Worm (Caenorhabditis elegans) whole organism, L4 larva: ENCODE measurements around the gene ZK370.6.

Experiments used
- D1046.2 ChIP-seq: fragments of 200-800 bp; sonication (Bioruptor generic); IDR thresholded peaks from 2 replicates; pipeline ENCODE4 v1.3.6; 2022; ENCODE audit warnings: missing genetic modification characterization, missing compliant biosample characterization
- F49E8.2 ChIP-seq: sonication (generic microtip); optimal IDR thresholded peaks from 2 replicates; lab custom pipeline; 2016; ENCODE audit warnings: missing compliant biosample characterization, mild to moderate bottlenecking, missing genetic modification characterization, borderline replicate concordance
- T26A8.4 ChIP-seq: fragments of 200-800 bp; sonication (Bioruptor generic); IDR thresholded peaks from 2 replicates; pipeline ENCODE4 v1.3.6; 2022; ENCODE audit warnings: missing genetic modification characterization, missing compliant biosample characterization
- Y48G9A.11 ChIP-seq: fragments of 200-800 bp; sonication (Bioruptor generic); IDR thresholded peaks from 2 replicates; pipeline ENCODE4 v1.3.6; 2022; ENCODE audit warnings: missing genetic modification reagents, missing genetic modification characterization, missing compliant biosample characterization
- Y75B8A.6 ChIP-seq: fragments of 200-800 bp; sonication (Bioruptor generic); IDR thresholded peaks from 2 replicates; pipeline ENCODE4 v1.3.6; 2022; ENCODE audit warnings: missing genetic modification reagents, missing genetic modification characterization, missing compliant biosample characterization
- aly-2 ChIP-seq: sonication (generic microtip); optimal IDR thresholded peaks from 2 replicates; lab custom pipeline; 2018; ENCODE audit warnings: missing biosample characterization, missing genetic modification characterization
- arid-1 ChIP-seq: fragments of 200-800 bp; sonication (Bioruptor generic); conservative IDR thresholded peaks from 2 replicates; pipeline ENCODE4 v1.3.6; 2022; ENCODE audit warnings: missing genetic modification reagents, missing genetic modification characterization, missing compliant biosample characterization
- ceh-44 ChIP-seq: fragments of 200-800 bp; sonication (Bioruptor generic); IDR thresholded peaks from 2 replicates; pipeline ENCODE4 v1.3.6; 2022; ENCODE audit warnings: missing genetic modification reagents, missing genetic modification characterization, missing compliant biosample characterization
- ceh-62 ChIP-seq: sonication (generic microtip); optimal IDR thresholded peaks from 2 replicates; lab custom pipeline; 2017; ENCODE audit warnings: missing biosample characterization, missing genetic modification characterization
- cey-2 ChIP-seq: sonication (generic microtip); optimal IDR thresholded peaks from 3 replicates; lab custom pipeline; 2017; ENCODE audit warnings: missing genetic modification characterization, mild to moderate bottlenecking, missing compliant biosample characterization, antibody characterized with exemption, borderline replicate concordance; ENCODE audit not compliant: insufficient read depth
- ctbp-1 ChIP-seq: fragments of 200-800 bp; sonication (Bioruptor generic); IDR thresholded peaks from 2 replicates; pipeline ENCODE4 v1.3.6; 2022; ENCODE audit warnings: missing genetic modification reagents, missing genetic modification characterization, missing compliant biosample characterization
- daf-12 ChIP-seq: fragments of 150-350 bp; optimal IDR thresholded peaks from 2 replicates; lab custom pipeline; 2014; ENCODE audit warnings: missing biosample characterization, missing genetic modification reagents, missing genetic modification characterization
- daf-16 ChIP-seq, 3 experiments: sonication (generic microtip); optimal IDR thresholded peaks; 2 replicates each; lab custom pipeline; 2016 to 2017; ENCODE audit warnings: missing genetic modification characterization in 3 of 3, missing genetic modification reagents in 3 of 3, mild to moderate bottlenecking in 2 of 3, missing compliant biosample characterization in 2 of 3, missing biosample characterization in 1 of 3, moderate library complexity in 1 of 3
- daf-19 ChIP-seq: fragments of 200-800 bp; sonication (Bioruptor generic); conservative IDR thresholded peaks from 2 replicates; pipeline ENCODE4 v1.3.6; 2022; ENCODE audit warnings: missing genetic modification characterization, missing compliant biosample characterization
- dmd-8 ChIP-seq: fragments of 200-800 bp; sonication (Bioruptor generic); IDR thresholded peaks from 2 replicates; pipeline ENCODE4 v1.3.6; 2022; ENCODE audit warnings: missing genetic modification characterization, missing compliant biosample characterization
- dmd-9 ChIP-seq: fragments of 200-800 bp; sonication (Bioruptor generic); IDR thresholded peaks from 2 replicates; pipeline ENCODE4 v1.3.6; 2022; ENCODE audit warnings: missing genetic modification reagents, missing genetic modification characterization, missing compliant biosample characterization
- dpl-1 ChIP-seq: fragments of 150-350 bp; optimal IDR thresholded peaks from 2 replicates; lab custom pipeline; 2014; ENCODE audit warnings: missing biosample characterization, missing genetic modification reagents, missing genetic modification characterization
- dve-1 ChIP-seq: sonication (generic microtip); optimal IDR thresholded peaks from 2 replicates; lab custom pipeline; 2017; ENCODE audit warnings: antibody characterized with exemption, mild to moderate bottlenecking, missing genetic modification characterization, missing compliant biosample characterization; ENCODE audit not compliant: insufficient read depth
- egl-27 ChIP-seq: sonication (generic microtip); optimal IDR thresholded peaks from 3 replicates; lab custom pipeline; 2017; ENCODE audit warnings: missing biosample characterization, missing genetic modification reagents, missing genetic modification characterization
- gei-8 ChIP-seq: fragments of 200-800 bp; sonication (Bioruptor generic); optimal IDR thresholded peaks from 2 replicates; lab custom pipeline; 2018; ENCODE audit warnings: mild to moderate bottlenecking, missing genetic modification characterization, missing compliant biosample characterization
- hlh-11 ChIP-seq: fragments of 200-800 bp; sonication (Bioruptor generic); optimal IDR thresholded peaks from 2 replicates; lab custom pipeline; 2018; ENCODE audit warnings: mild to moderate bottlenecking, missing genetic modification characterization, missing compliant biosample characterization
- hlh-30 ChIP-seq: sonication (generic microtip); optimal IDR thresholded peaks from 2 replicates; lab custom pipeline; 2017; ENCODE audit warnings: antibody characterized with exemption, mild to moderate bottlenecking, missing genetic modification characterization, missing compliant biosample characterization; ENCODE audit not compliant: insufficient read depth
- hmg-1.1 ChIP-seq: fragments of 200-800 bp; sonication (Bioruptor generic); IDR thresholded peaks from 2 replicates; pipeline ENCODE4 v1.3.6; 2022; ENCODE audit warnings: missing genetic modification reagents, missing genetic modification characterization, missing compliant biosample characterization
- lin-1 ChIP-seq: fragments of 200-800 bp; sonication (Bioruptor generic); IDR thresholded peaks from 2 replicates; pipeline ENCODE4 v1.3.6; 2022; ENCODE audit warnings: missing genetic modification reagents, missing genetic modification characterization, missing compliant biosample characterization
- lin-13 ChIP-seq: fragments of 150-350 bp; optimal IDR thresholded peaks from 2 replicates; lab custom pipeline; 2014; ENCODE audit warnings: missing biosample characterization, missing genetic modification reagents, missing genetic modification characterization
- lin-29 ChIP-seq: fragments of 200-800 bp; sonication (Bioruptor generic); IDR thresholded peaks from 2 replicates; pipeline ENCODE4 v1.3.6; 2022; ENCODE audit warnings: missing genetic modification reagents, missing genetic modification characterization, missing compliant biosample characterization
- lsy-2 ChIP-seq, 2 experiments: fragments of 150-350 bp in 1 of 2; sonication (generic microtip) in 1 of 2; optimal IDR thresholded peaks; 2 replicates each; lab custom pipeline; 2014 to 2017; ENCODE audit warnings: missing biosample characterization in 2 of 2, missing genetic modification characterization in 2 of 2
- madf-5 ChIP-seq, 2 experiments: fragments of 200-800 bp; sonication (Bioruptor generic); IDR thresholded peaks; 2 replicates each; pipeline ENCODE4 v1.3.6; 2022; ENCODE audit warnings: missing compliant biosample characterization in 2 of 2, missing genetic modification characterization in 2 of 2
- madf-9 ChIP-seq: fragments of 200-800 bp; sonication (Bioruptor generic); conservative IDR thresholded peaks from 2 replicates; pipeline ENCODE4 v1.3.6; 2022; ENCODE audit warnings: missing genetic modification reagents, missing genetic modification characterization, missing compliant biosample characterization
- mdl-1 ChIP-seq, 2 experiments: fragments of 150-350 bp in 1 of 2; sonication (generic microtip) in 1 of 2; optimal IDR thresholded peaks; 2 replicates each; lab custom pipeline; 2014 to 2017; ENCODE audit warnings: missing biosample characterization in 2 of 2, missing genetic modification characterization in 2 of 2
- mep-1 ChIP-seq: fragments of 150-350 bp; sonication (generic microtip); optimal IDR thresholded peaks from 3 replicates; lab custom pipeline; 2014; ENCODE audit warnings: missing biosample characterization, missing genetic modification characterization
- mes-2 ChIP-seq: sonication (generic microtip); optimal IDR thresholded peaks from 2 replicates; lab custom pipeline; 2016; ENCODE audit warnings: missing genotype, mild to moderate bottlenecking, missing genetic modification characterization, missing compliant biosample characterization; ENCODE audit not compliant: poor library complexity, severe bottlenecking
- nhr-25 ChIP-seq: sonication (generic microtip); optimal IDR thresholded peaks from 2 replicates; lab custom pipeline; 2017; ENCODE audit warnings: missing genetic modification characterization, mild to moderate bottlenecking, missing compliant biosample characterization, antibody characterized with exemption, moderate library complexity, borderline replicate concordance; ENCODE audit not compliant: insufficient read depth
- nhr-28 ChIP-seq: fragments of 150-350 bp; optimal IDR thresholded peaks from 2 replicates; lab custom pipeline; 2014; ENCODE audit warnings: missing biosample characterization, missing genetic modification characterization
- nhr-41 ChIP-seq: fragments of 200-800 bp; sonication (Bioruptor generic); IDR thresholded peaks from 2 replicates; pipeline ENCODE4 v1.3.6; 2022; ENCODE audit warnings: missing genetic modification reagents, missing genetic modification characterization, missing compliant biosample characterization
- nhr-48 ChIP-seq: sonication (generic microtip); optimal IDR thresholded peaks from 2 replicates; lab custom pipeline; 2016; ENCODE audit warnings: mild to moderate bottlenecking, missing genetic modification characterization, missing compliant biosample characterization
- nhr-6 ChIP-seq: fragments of 150-350 bp; optimal IDR thresholded peaks from 2 replicates; lab custom pipeline; 2014; ENCODE audit warnings: missing biosample characterization, missing genetic modification characterization
- php-3 ChIP-seq: fragments of 200-800 bp; sonication (Bioruptor generic); IDR thresholded peaks from 2 replicates; pipeline ENCODE4 v1.3.6; 2022; ENCODE audit warnings: missing genetic modification reagents, missing genetic modification characterization, missing compliant biosample characterization
- pqm-1 ChIP-seq: sonication (generic microtip); optimal IDR thresholded peaks from 2 replicates; lab custom pipeline; 2017; ENCODE audit warnings: missing biosample characterization, missing genetic modification characterization
- rbr-2 ChIP-seq: sonication (generic microtip); optimal IDR thresholded peaks from 2 replicates; lab custom pipeline; 2016; ENCODE audit warnings: missing genotype, missing genetic modification characterization, missing compliant biosample characterization
- saeg-2 ChIP-seq: fragments of 200-800 bp; sonication (Bioruptor generic); IDR thresholded peaks from 2 replicates; pipeline ENCODE4 v1.3.6; 2022; ENCODE audit warnings: missing genetic modification reagents, missing genetic modification characterization, missing compliant biosample characterization
- sdz-12 ChIP-seq: fragments of 200-800 bp; sonication (Bioruptor generic); optimal IDR thresholded peaks from 2 replicates; lab custom pipeline; 2018; ENCODE audit warnings: mild to moderate bottlenecking, missing genetic modification characterization, missing compliant biosample characterization
- snpc-4 ChIP-seq: fragments of 150-350 bp; optimal IDR thresholded peaks from 2 replicates; lab custom pipeline; 2014; ENCODE audit warnings: missing biosample characterization, missing genetic modification characterization
- spr-1 ChIP-seq: sonication (generic microtip); optimal IDR thresholded peaks from 2 replicates; lab custom pipeline; 2016; ENCODE audit warnings: mild to moderate bottlenecking, missing genetic modification characterization, missing compliant biosample characterization
- tra-1 ChIP-seq: fragments of 200-800 bp; sonication (Bioruptor generic); IDR thresholded peaks from 2 replicates; pipeline ENCODE4 v1.3.6; 2022; ENCODE audit warnings: missing genetic modification reagents, missing genetic modification characterization, missing compliant biosample characterization
- unc-62 ChIP-seq, 3 experiments: fragments of 150-350 bp in 1 of 3; sonication (generic microtip); optimal IDR thresholded peaks in 2 of 3; peaks in 1 of 3; 1 replicate in 1 of 3; 2 replicates in 2 of 3; lab custom pipeline; 2014 to 2017; ENCODE audit warnings: missing biosample characterization in 3 of 3, missing genetic modification characterization in 3 of 3, missing genetic modification reagents in 3 of 3, missing genotype in 1 of 3
- zip-11 ChIP-seq: fragments of 200-800 bp; sonication (Bioruptor generic); IDR thresholded peaks from 2 replicates; pipeline ENCODE4 v1.3.6; 2022; ENCODE audit warnings: missing genetic modification characterization, missing compliant biosample characterization

ZK370.6 gene

ce11 chrIII:8749487-8749886, 5.8 kb upstream of the ZK370.6 start, which contains the start of gene sma-2 (continued):
- TF ChIP-seq nhr-48 (peak; percentile 84), lin-13 (GFP tag; lab: Kevin White, UChicago) (peak; percentile 5), dve-1 (tag; lab: Kevin White, UChicago) (peak; percentile 98), rbr-2 (tag; lab: Kevin White, UChicago) (peak; percentile 47), madf-5 (GFP tag; IDR thresholded peaks at IDR 0.05; lab: Robert Waterston, UW) (no peak), spr-1 (tag; lab: Kevin White, UChicago) (peak; percentile 19), T26A8.4 (peak; percentile 53; the same call in 1 of the 2 replicates), ctbp-1 (GFP tag; lab: Robert Waterston, UW) (no peak), daf-19 (no peak), sdz-12 (GFP tag; lab: Kevin White, UChicago) (no peak), egl-27 (tag; lab: Kevin White, UChicago) (no peak), cey-2 (tag; lab: Kevin White, UChicago) (peak; percentile 25), daf-16 (GFP tag; optimal IDR thresholded peaks at IDR 0.05; lab: Kevin White, UChicago) (peak in 1 of 2 experiments; percentile 74), daf-16 (tag; optimal IDR thresholded peaks at IDR 0.05; lab: Kevin White, UChicago) (peak; percentile 95), hlh-11 (peak; percentile 99), unc-62 (GFP tag; optimal IDR thresholded peaks at IDR 0.05 in 1 of 2; lab: Kevin White, UChicago) (peak in 1 of 2 experiments; percentile 14), unc-62 (tag; optimal IDR thresholded peaks at IDR 0.05; lab: Kevin White, UChicago) (no peak), dmd-8 (GFP tag; lab: Robert Waterston, UW) (no peak), lin-1 (GFP tag; lab: Robert Waterston, UW) (peak; percentile 80), arid-1 (GFP tag; lab: Robert Waterston, UW) (no peak), php-3 (peak; percentile 87), hmg-1.1 (peak; percentile 59), tra-1 (GFP tag; lab: Robert Waterston, UW) (peak; percentile 66), hlh-30 (peak; percentile 56), mes-2 (peak; percentile 73), nhr-25 (tag; lab: Kevin White, UChicago) (no peak), mdl-1 (tag; optimal IDR thresholded peaks at IDR 0.05; lab: Kevin White, UChicago) (peak in 1 of 2 experiments; percentile 68), nhr-28 (tag; lab: Kevin White, UChicago) (peak; percentile 94), daf-12 (tag; lab: Kevin White, UChicago) (no peak), ceh-44 (GFP tag; lab: Robert Waterston, UW) (no peak), dmd-9 (GFP tag; lab: Robert Waterston, UW) (no peak), pqm-1 (peak; percentile 39), F49E8.2 (tag; lab: Kevin White, UChicago) (no peak), nhr-41 (GFP tag; lab: Robert Waterston, UW) (0 out of 2 replicates have a peak, but pooled peaks have one; percentile 44), aly-2 (tag; lab: Kevin White, UChicago) (no peak), Y75B8A.6 (no peak), lsy-2 (tag; optimal IDR thresholded peaks at IDR 0.05; lab: Kevin White, UChicago) (peak in 1 of 2 experiments; percentile 54)

- TF ChIP-seq Y75B8A.6, result no peak
- no peak for TF ChIP-seq sdz-12 (GFP tag; lab: Kevin White, UChicago)
- peak; percentile 37 for TF ChIP-seq mep-1
- no peak for TF ChIP-seq snpc-4 (tag; lab: Kevin White, UChicago)
- TF ChIP-seq lin-29, result no peak
- no peak for TF ChIP-seq dpl-1 (GFP tag; lab: Kevin White, UChicago)
- peak; percentile 24 for TF ChIP-seq nhr-48
- no peak for TF ChIP-seq nhr-41 (GFP tag; lab: Robert Waterston, UW)
- peak; percentile 70 for TF ChIP-seq nhr-28 (tag; lab: Kevin White, UChicago)
- peak; percentile 92 for TF ChIP-seq pqm-1
- peak in 1 of 2 experiments; percentile 29 for TF ChIP-seq lsy-2 (tag; optimal IDR thresholded peaks at IDR 0.05; lab: Kevin White, UChicago)
- TF ChIP-seq madf-9 (GFP tag; lab: Robert Waterston, UW), result no peak
- TF ChIP-seq php-3, result peak; percentile 93
- no peak for TF ChIP-seq zip-11 (GFP tag; lab: Robert Waterston, UW)
- no peak for TF ChIP-seq dmd-9 (GFP tag; lab: Robert Waterston, UW)
- no peak for TF ChIP-seq ceh-62 (tag; lab: Kevin White, UChicago)
- TF ChIP-seq hmg-1.1, result no peak
- TF ChIP-seq nhr-6 (tag; lab: Kevin White, UChicago), result peak; percentile 11
- no peak for TF ChIP-seq saeg-2
- no peak for TF ChIP-seq Y48G9A.11 (GFP tag; lab: Robert Waterston, UW)
- TF ChIP-seq mdl-1 (tag; optimal IDR thresholded peaks at IDR 0.05; lab: Kevin White, UChicago), result peak in 1 of 2 experiments; percentile 43
- peak; percentile 83 for TF ChIP-seq dve-1 (tag; lab: Kevin White, UChicago)
- TF ChIP-seq D1046.2 (GFP tag; lab: Robert Waterston, UW), result no peak
- TF ChIP-seq gei-8, result no peak
Observed at ce11 chrIII:8748620-8749019, 5.0 kb upstream of the ZK370.6 start.
